Worm (Caenorhabditis elegans): ENCODE measurements around the gene coq-3.

coq-3 gene

DNA sequence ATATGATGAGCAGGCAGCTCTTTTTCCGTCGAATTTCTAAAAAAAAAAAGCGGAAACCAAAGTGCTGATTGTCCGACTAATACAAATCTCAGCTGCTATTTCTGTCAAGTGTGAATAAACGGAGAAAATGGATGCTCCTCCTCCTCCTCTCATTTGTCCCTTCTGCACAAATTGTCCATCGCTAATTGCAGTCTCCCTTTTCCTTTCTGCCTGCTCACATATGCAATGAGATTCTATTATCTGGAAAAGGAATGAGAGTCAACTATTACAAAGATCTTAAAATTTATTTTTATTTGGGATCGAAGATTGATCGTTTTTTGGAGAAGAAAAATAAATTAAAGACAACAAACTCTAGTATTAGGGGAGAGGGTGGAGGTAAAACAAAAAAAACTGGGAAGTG is 26.1 kb upstream of the coq-3 start (continued):
- TF ChIP-seq mcd-1 (GFP tag; IDR thresholded peaks at IDR 0.05) = peak; percentile 41
- no peak for TF ChIP-seq madf-8 (GFP tag; conservative IDR thresholded peaks at IDR 0.05)
- no peak for TF ChIP-seq snpc-1.3 (tag; optimal IDR thresholded peaks at IDR 0.05; ENCODE audit: insufficient read depth)
- TF ChIP-seq let-526 (GFP tag; IDR thresholded peaks at IDR 0.05) = no peak

DNA sequence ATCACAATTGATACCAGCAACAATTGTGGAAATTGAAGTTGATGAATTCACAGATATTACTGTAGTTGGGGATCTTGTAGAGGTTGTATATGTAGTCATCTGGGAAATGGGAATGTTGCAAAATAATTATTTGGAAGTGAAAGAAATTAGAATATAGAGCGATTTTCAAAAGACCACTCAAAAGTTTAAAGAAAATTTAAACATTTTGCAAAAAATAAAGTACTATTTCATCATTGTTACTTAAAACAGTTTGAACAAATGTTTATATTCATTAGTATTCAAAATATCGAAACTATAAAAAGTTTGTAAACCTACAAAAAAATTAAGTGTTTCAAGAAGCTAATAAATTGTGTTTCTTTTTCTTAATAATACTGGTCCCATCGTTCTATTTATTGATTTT is 20.2 kb upstream of the coq-3 start, which contains the start of gene Y57G11C.46:
TSS of gene Y57G11C.46 (minus strand) at position 101 of the 400 bp plus-strand sequence.
- TF ChIP-seq pha-4 (tag; optimal IDR thresholded peaks at IDR 0.05) (no peak), B0336.3 (GFP tag; IDR thresholded peaks at IDR 0.05) (no peak), rcor-1 (GFP tag; IDR thresholded peaks at IDR 0.05) (no peak), hlh-26 (GFP tag; conservative IDR thresholded peaks at IDR 0.05) (no peak), K11D2.4 (GFP tag; IDR thresholded peaks at IDR 0.05) (no peak), F57C9.4 (tag; optimal IDR thresholded peaks at IDR 0.05) (no peak), nhr-90 (tag; optimal IDR thresholded peaks at IDR 0.05) (no peak), ztf-6 (GFP tag; IDR thresholded peaks at IDR 0.05) (no peak), F55B11.4 (tag; optimal IDR thresholded peaks at IDR 0.05; ENCODE audit: borderline replicate concordance, insufficient read depth) (no peak), ceh-27 (GFP tag; optimal IDR thresholded peaks at IDR 0.05) (no peak), rec-8 (tag; optimal IDR thresholded peaks at IDR 0.05) (no peak)

DNA sequence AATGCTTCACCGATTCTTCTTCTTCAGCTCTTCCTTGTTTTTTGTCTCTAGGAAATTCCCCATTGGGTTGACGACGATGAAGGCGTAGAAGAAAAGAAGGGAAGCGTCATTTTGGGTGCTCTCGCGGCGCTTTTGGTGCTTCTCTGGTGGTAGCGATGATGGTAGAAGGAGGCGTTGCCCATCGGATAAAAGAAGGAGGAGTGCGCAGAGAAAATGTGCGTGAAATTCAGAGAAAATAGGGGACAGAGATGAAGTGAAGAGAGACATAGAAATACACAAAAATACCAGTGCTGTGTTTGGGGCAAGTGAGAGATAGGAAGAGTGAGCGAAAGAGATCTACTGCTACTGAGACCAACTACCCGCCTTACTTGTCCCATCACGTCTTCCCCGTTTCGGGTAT is 10.8 kb upstream of the coq-3 start, which contains the start of gene oig-5:
TSS of gene oig-5 (plus strand) at position 301 of the 400 bp plus-strand sequence.
- no peak for TF ChIP-seq F57C9.4 (tag; optimal IDR thresholded peaks at IDR 0.05)
- TF ChIP-seq hmg-1.2 (GFP tag; IDR thresholded peaks at IDR 0.05) = no peak
- no peak for TF ChIP-seq hrde-1 (tag; optimal IDR thresholded peaks at IDR 0.05; ENCODE audit: borderline replicate concordance)
- no peak for TF ChIP-seq mel-28 (tag; optimal IDR thresholded peaks at IDR 0.05; ENCODE audit: borderline replicate concordance)
- no peak for TF ChIP-seq B0035.1 (tag; optimal IDR thresholded peaks at IDR 0.05)
- no peak for TF ChIP-seq hlh-26 (GFP tag; conservative IDR thresholded peaks at IDR 0.05)
- TF ChIP-seq F23B12.7 (tag; optimal IDR thresholded peaks at IDR 0.05; ENCODE audit: insufficient read depth) = no peak
- no peak for TF ChIP-seq egrh-3 (GFP tag; IDR thresholded peaks at IDR 0.05)
- no peak for TF ChIP-seq F39B2.1 (GFP tag; IDR thresholded peaks at IDR 0.05)
- TF ChIP-seq unc-130 (GFP tag; optimal IDR thresholded peaks at IDR 0.05) = no peak
- TF ChIP-seq repo-1 (tag; optimal IDR thresholded peaks at IDR 0.05) = no peak
- no peak for TF ChIP-seq lsy-27 (tag; optimal IDR thresholded peaks at IDR 0.05; ENCODE audit: borderline replicate concordance, insufficient read depth)
- no peak for TF ChIP-seq xnd-1 (tag; optimal IDR thresholded peaks at IDR 0.05)
- TF ChIP-seq die-1 (tag; optimal IDR thresholded peaks at IDR 0.05) = no peak
- TF ChIP-seq ztf-22 (GFP tag; optimal IDR thresholded peaks at IDR 0.05) = no peak
- TF ChIP-seq lsl-1 (GFP tag; optimal IDR thresholded peaks at IDR 0.05) = no peak
- no peak for TF ChIP-seq F33H1.4 (GFP tag; IDR thresholded peaks at IDR 0.05)
- TF ChIP-seq somi-1 (GFP tag; optimal IDR thresholded peaks at IDR 0.05) = no peak
- no peak for TF ChIP-seq B0261.1 (tag; optimal IDR thresholded peaks at IDR 0.05)

DNA sequence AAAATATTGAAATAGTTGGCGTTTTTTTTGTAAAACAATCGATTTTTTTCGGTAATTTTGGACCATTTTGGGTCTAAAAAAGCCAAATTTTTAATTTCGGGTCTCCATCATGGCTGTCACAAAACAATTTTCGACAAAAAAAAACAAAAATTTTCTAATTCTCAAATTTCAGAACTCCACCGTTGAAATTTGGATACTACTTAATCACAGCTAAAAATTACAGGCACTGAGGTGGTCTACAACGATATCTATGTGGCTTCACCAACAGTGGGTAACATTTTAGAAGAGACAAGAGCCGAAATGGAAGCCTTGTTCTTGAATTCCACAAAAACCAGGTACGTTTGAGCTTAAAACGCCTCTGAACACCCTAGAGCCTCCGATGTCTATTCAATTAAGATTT is 6.2 kb upstream of the coq-3 start, which contains the start of gene Y57G11C.1142:
TSS of gene Y57G11C.1142 (plus strand) at position 301 of the 400 bp plus-strand sequence.
- TF ChIP-seq ceh-40 (GFP tag; IDR thresholded peaks at IDR 0.05) (no peak), ceh-27 (GFP tag; optimal IDR thresholded peaks at IDR 0.05) (no peak), ceh-58 (GFP tag; IDR thresholded peaks at IDR 0.05) (no peak), Y53G8AR.9 (GFP tag; conservative IDR thresholded peaks at IDR 0.05) (no peak), madf-3 (GFP tag; IDR thresholded peaks at IDR 0.05) (no peak), unc-130 (GFP tag; optimal IDR thresholded peaks at IDR 0.05) (no peak), sptf-2 (GFP tag; optimal IDR thresholded peaks at IDR 0.05) (no peak), lag-1 (GFP tag; IDR thresholded peaks at IDR 0.05) (no peak), nhr-179 (tag; optimal IDR thresholded peaks at IDR 0.05) (no peak), C17E4.6 (GFP tag; IDR thresholded peaks at IDR 0.05) (no peak), ztf-26 (tag; optimal IDR thresholded peaks at IDR 0.05) (no peak), nhr-90 (tag; optimal IDR thresholded peaks at IDR 0.05) (no peak), ZK185.1 (tag; optimal IDR thresholded peaks at IDR 0.05; ENCODE audit: poor library complexity, severe bottlenecking) (no peak), F55B11.4 (tag; optimal IDR thresholded peaks at IDR 0.05; ENCODE audit: borderline replicate concordance, insufficient read depth) (no peak), ztf-28 (GFP tag; IDR thresholded peaks at IDR 0.05) (no peak), F10E7.11 (tag; optimal IDR thresholded peaks at IDR 0.05) (no peak), egrh-3 (GFP tag; IDR thresholded peaks at IDR 0.05) (no peak), F39B2.1 (GFP tag; IDR thresholded peaks at IDR 0.05) (no peak)
